Worm (Caenorhabditis elegans): ENCODE results near the gene Y51H4A.936.

ce11 chrIV:16629815-16630214, 625 bp downstream of the Y51H4A.936 start:
- TF ChIP-seq ztf-23 (GFP tag; IDR thresholded peaks at IDR 0.05) (no peak), cog-1 (tag; optimal IDR thresholded peaks at IDR 0.05) (no peak), med-1 (GFP tag; optimal IDR thresholded peaks at IDR 0.05; ENCODE audit: insufficient read depth) (no peak), ref-1 (GFP tag; conservative IDR thresholded peaks at IDR 0.05) (no peak), klf-2 (GFP tag; conservative IDR thresholded peaks at IDR 0.05) (no peak), ztf-29 (GFP tag; IDR thresholded peaks at IDR 0.05) (no peak), flt-1 (GFP tag; IDR thresholded peaks at IDR 0.05) (no peak)
